Fruit fly (Drosophila melanogaster): ENCODE results near the gene emc.

The emc gene

dm6 chr3L:772193-772592 lies 23.0 kb downstream of the emc start (continued):
- TF ChIP-seq CG7786 (GFP tag; optimal IDR thresholded peaks at IDR 0.05) = no peak
- TF ChIP-seq CG6254 (GFP tag; optimal IDR thresholded peaks at IDR 0.05) = peak; percentile 51
- TF ChIP-seq grn (GFP tag; optimal IDR thresholded peaks at IDR 0.05) = no peak
- TF ChIP-seq Xbp1 (GFP tag; optimal IDR thresholded peaks at IDR 0.05) = peak; percentile 41
- TF ChIP-seq CG6654 (GFP tag; optimal IDR thresholded peaks at IDR 0.05) = no peak
- peak; percentile 43 for TF ChIP-seq fd64A (GFP tag; optimal IDR thresholded peaks at IDR 0.05)
- TF ChIP-seq Vsx1 (GFP tag; optimal IDR thresholded peaks at IDR 0.05) = no peak
- TF ChIP-seq bowl (GFP tag; IDR thresholded peaks at IDR 0.05) = no peak
- TF ChIP-seq Drgx (GFP tag; IDR thresholded peaks at IDR 0.05) = peak; percentile 42
- TF ChIP-seq mam (GFP tag; optimal IDR thresholded peaks at IDR 0.05) = peak; percentile 8
- no peak for TF ChIP-seq aop (GFP tag; IDR thresholded peaks at IDR 0.05)
- no peak for TF ChIP-seq Nf-YC (tag; optimal IDR thresholded peaks at IDR 0.05)
- peak; percentile 41 for TF ChIP-seq unpg (GFP tag; optimal IDR thresholded peaks at IDR 0.05)
- peak; percentile 9 for TF ChIP-seq CG7556 (GFP tag; optimal IDR thresholded peaks at IDR 0.05)
- TF ChIP-seq Chrac-16 (GFP tag; optimal IDR thresholded peaks at IDR 0.05) = peak; percentile 35
- no peak for TF ChIP-seq salm (tag; optimal IDR thresholded peaks at IDR 0.05)
- TF ChIP-seq BtbVII (GFP tag; optimal IDR thresholded peaks at IDR 0.05) = no peak
- no peak for TF ChIP-seq al (GFP tag; IDR thresholded peaks at IDR 0.05)
- TF ChIP-seq CG16779 (GFP tag; IDR thresholded peaks at IDR 0.05) = no peak
- TF ChIP-seq rib (GFP tag; IDR thresholded peaks at IDR 0.05) = no peak
- peak; percentile 68 for TF ChIP-seq CG2678 (tag; optimal IDR thresholded peaks at IDR 0.05)
- TF ChIP-seq org-1 (GFP tag; optimal IDR thresholded peaks at IDR 0.05) = peak; percentile 51
- TF ChIP-seq CG3995 (GFP tag; optimal IDR thresholded peaks at IDR 0.05) = no peak
- peak; percentile 79 for TF ChIP-seq zfh1 (GFP tag; IDR thresholded peaks at IDR 0.05)
- TF ChIP-seq C15 (GFP tag; IDR thresholded peaks at IDR 0.05) = no peak
- TF ChIP-seq CG15479 (GFP tag; optimal IDR thresholded peaks at IDR 0.05) = no peak
- TF ChIP-seq CG15073 (GFP tag; optimal IDR thresholded peaks at IDR 0.05) = no peak
- TF ChIP-seq CG11696 (GFP tag; IDR thresholded peaks at IDR 0.05) = peak; percentile 58; the same call in 1 of the 2 replicates
- TF ChIP-seq da (GFP tag; optimal IDR thresholded peaks at IDR 0.05) = peak; percentile 11
- no peak for TF ChIP-seq HLH4C (GFP tag; IDR thresholded peaks at IDR 0.05; ENCODE audit: partially characterized antibody)
- peak; percentile 13 for TF ChIP-seq gsb-n (tag; optimal IDR thresholded peaks at IDR 0.05)
- no peak for TF ChIP-seq CG16813 (GFP tag; IDR thresholded peaks at IDR 0.05; ENCODE audit: partially characterized antibody)
- peak; percentile 80 for TF ChIP-seq CG1603 (tag; optimal IDR thresholded peaks at IDR 0.05)
- no peak for TF ChIP-seq jigr1 (GFP tag; IDR thresholded peaks at IDR 0.05)
- no peak for TF ChIP-seq CG30020 (tag; optimal IDR thresholded peaks at IDR 0.05)
- TF ChIP-seq HmgZ (tag; optimal IDR thresholded peaks at IDR 0.05) = no peak
- TF ChIP-seq Mes4 (GFP tag; optimal IDR thresholded peaks at IDR 0.05) = peak; percentile 45
- TF ChIP-seq ci (GFP tag; IDR thresholded peaks at IDR 0.05) = peak; percentile 72; the same call in 1 of the 3 replicates
- no peak for TF ChIP-seq CG4360 (GFP tag; IDR thresholded peaks at IDR 0.05)
- no peak for TF ChIP-seq Lim3 (GFP tag; IDR thresholded peaks at IDR 0.05)
- TF ChIP-seq Med (GFP tag) = peak; percentile 55
- TF ChIP-seq Sry-δ (GFP tag; optimal IDR thresholded peaks at IDR 0.05) = no peak
- peak; percentile 74 for TF ChIP-seq CG2712 (tag; optimal IDR thresholded peaks at IDR 0.05)
- no peak for TF ChIP-seq CG4617 (GFP tag; optimal IDR thresholded peaks at IDR 0.05; ENCODE audit: borderline replicate concordance)
- TF ChIP-seq Hand (GFP tag; optimal IDR thresholded peaks at IDR 0.05) = no peak
- TF ChIP-seq Usf (GFP tag; optimal IDR thresholded peaks at IDR 0.05) = no peak
- no peak for TF ChIP-seq br (optimal IDR thresholded peaks at IDR 0.05)
- no peak for TF ChIP-seq vnd (GFP tag; IDR thresholded peaks at IDR 0.05; ENCODE audit: partially characterized antibody)
- no peak for TF ChIP-seq ab (GFP tag; optimal IDR thresholded peaks at IDR 0.05)
- no peak for TF ChIP-seq CG13775 (GFP tag; optimal IDR thresholded peaks at IDR 0.05)
- peak; percentile 73 for TF ChIP-seq Ptx1 (GFP tag; IDR thresholded peaks at IDR 0.05)
- TF ChIP-seq Mrtf (GFP tag; IDR thresholded peaks at IDR 0.05) = 0 out of 3 replicates have a peak, but pooled peaks have one; percentile 10
- TF ChIP-seq CG43689 (GFP tag; IDR thresholded peaks at IDR 0.05) = no peak
